Worm (Caenorhabditis elegans) whole organism, young adult: ENCODE measurements around the gene T27E4.7.

Source experiments
- dpl-1 ChIP-seq: fragments of 150-350 bp; optimal IDR thresholded peaks from 2 replicates; lab custom pipeline; 2014; ENCODE audit warnings: missing biosample characterization, missing genetic modification reagents, missing genetic modification characterization
- lir-1 ChIP-seq: fragments of 200-800 bp; sonication (Bioruptor generic); conservative IDR thresholded peaks from 2 replicates; pipeline ENCODE4 v1.3.6; 2022; ENCODE audit warnings: missing genetic modification reagents, missing genetic modification characterization, missing compliant biosample characterization
- nhr-179 ChIP-seq: sonication (generic microtip); optimal IDR thresholded peaks from 2 replicates; lab custom pipeline; 2016; ENCODE audit warnings: mild to moderate bottlenecking, missing genetic modification characterization, missing compliant biosample characterization
- ztf-25 ChIP-seq: fragments of 200-800 bp; sonication (Bioruptor generic); IDR thresholded peaks from 2 replicates; pipeline ENCODE4 v1.3.6; 2022; ENCODE audit warnings: missing genetic modification reagents, missing genetic modification characterization, missing compliant biosample characterization

DNA sequence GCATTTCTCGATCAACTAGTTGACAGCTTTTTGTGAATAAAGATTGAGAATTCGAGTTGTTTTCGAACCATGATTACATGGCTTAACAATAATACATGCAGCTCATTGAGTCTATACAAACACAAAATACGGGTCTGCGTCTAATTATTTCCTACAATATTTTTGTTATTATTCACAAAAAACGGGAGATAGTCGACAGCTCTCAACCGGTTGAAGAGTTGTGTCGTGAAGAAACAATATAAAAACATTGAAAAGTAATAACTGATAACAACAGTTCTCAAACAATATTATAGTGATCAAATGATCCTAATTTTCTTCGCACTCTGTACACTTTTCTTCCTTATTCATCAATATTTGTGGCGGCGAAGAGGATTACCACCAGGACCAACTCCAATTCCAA is 35.1 kb downstream of the T27E4.7 start, which contains the start of gene cyp-33B1:
- no peak for TF ChIP-seq lir-1
- TF ChIP-seq dpl-1 (GFP tag; lab: Kevin White, UChicago) = no peak
- no peak for TF ChIP-seq ztf-25 (GFP tag; lab: Robert Waterston, UW)
- no peak for TF ChIP-seq nhr-179
